Worm (Caenorhabditis elegans) whole organism, L4/young adult: ENCODE measurements around the gene C16D9.4.

Source experiments
- W03F9.2 ChIP-seq: fragments of 150-350 bp; optimal IDR thresholded peaks from 2 replicates; lab custom pipeline; 2014; ENCODE audit warnings: missing biosample characterization, missing genetic modification characterization
- dao-5 ChIP-seq: sonication (generic microtip); optimal IDR thresholded peaks from 2 replicates; lab custom pipeline; 2016; ENCODE audit warnings: missing genotype, missing genetic modification characterization, moderate library complexity, missing compliant biosample characterization
- him-1 ChIP-seq: sonication (generic microtip); optimal IDR thresholded peaks from 2 replicates; lab custom pipeline; 2016; ENCODE audit warnings: missing genotype, missing genetic modification reagents, missing genetic modification characterization, missing compliant biosample characterization

C16D9.4 gene

ce11 chrV:8203085-8203643 lies 39.5 kb downstream of the C16D9.4 start, which contains the start of gene cest-17:
cest-17 (plus strand) TSS chrV:8203332.
- TF ChIP-seq him-1 (no peak), W03F9.2 (tag; lab: Kevin White, UChicago) (no peak), dao-5 (tag; lab: Kevin White, UChicago) (no peak)

ce11 chrV:8201229-8201858 lies 41.4 kb downstream of the C16D9.4 start, which contains the start of gene cri-2:
cri-2 (plus strand) TSS chrV:8201808.
- TF ChIP-seq him-1: no peak
- no peak for TF ChIP-seq W03F9.2 (tag; lab: Kevin White, UChicago)
- TF ChIP-seq dao-5 (tag; lab: Kevin White, UChicago): no peak

ce11 chrV:8198994-8199393 lies 43.7 kb downstream of the C16D9.4 start, which contains the start of gene F20D6.11:
F20D6.11 (minus strand) TSS chrV:8199094.
- TF ChIP-seq him-1: no peak

- no peak for TF ChIP-seq W03F9.2 (tag; lab: Kevin White, UChicago)
- TF ChIP-seq him-1: no peak
Measured at ce11 chrV:8196993-8197392, 45.7 kb downstream of the C16D9.4 start.

- TF ChIP-seq W03F9.2 (tag; lab: Kevin White, UChicago) (no peak), dao-5 (tag; lab: Kevin White, UChicago) (no peak), him-1 (no peak)
Measured at ce11 chrV:8195889-8196418, 46.7 kb downstream of the C16D9.4 start, which contains the start of gene F20D6.10. F20D6.10 (minus strand) TSS chrV:8195939.
